Fruit fly (Drosophila melanogaster) whole organism, embryonic: ENCODE results near the gene Prx1.
A peak's percentile ranks its signal among the peaks of the same experiment; 100 is the strongest.

Experiments used
- Abd-B ChIP-seq: fragments of 200-800 bp; sonication (Bioruptor generic); optimal IDR thresholded peaks from 2 replicates; lab custom pipeline; 2018; ENCODE audit warnings: missing biosample characterization, mild to moderate bottlenecking, missing genetic modification characterization, moderate library complexity
- C15 ChIP-seq: fragments of 200-800 bp; sonication (Bioruptor generic); IDR thresholded peaks from 3 replicates; pipeline ENCODE4 v1.3.6; 2022; ENCODE audit warnings: missing biosample characterization, missing genetic modification characterization
- CG10959 ChIP-seq: fragments of 200-800 bp; sonication (Bioruptor generic); IDR thresholded peaks from 2 replicates; pipeline ENCODE4 v1.3.6; 2022; ENCODE audit warnings: missing biosample characterization, missing genetic modification characterization
- CG11247 ChIP-seq: fragments of 200-800 bp; sonication (Bioruptor generic); IDR thresholded peaks from 2 replicates; pipeline ENCODE4 v1.3.6; 2022; ENCODE audit warnings: missing biosample characterization, missing genetic modification characterization
- CG12219 ChIP-seq: fragments of 200-800 bp; sonication (Bioruptor generic); optimal IDR thresholded peaks from 3 replicates; lab custom pipeline; 2018; ENCODE audit warnings: missing biosample characterization, mild to moderate bottlenecking, missing genetic modification characterization
- CG1602 ChIP-seq: fragments of 200-800 bp; sonication (Bioruptor generic); optimal IDR thresholded peaks from 3 replicates; lab custom pipeline; 2016; ENCODE audit warnings: missing biosample characterization, missing genetic modification characterization
- CG17568 ChIP-seq: fragments of 200-800 bp; sonication (Bioruptor generic); optimal IDR thresholded peaks from 2 replicates; lab custom pipeline; 2018; ENCODE audit warnings: missing biosample characterization, mild to moderate bottlenecking, missing genetic modification characterization, moderate library complexity
- CG18599 ChIP-seq: fragments of 200-800 bp; sonication (Bioruptor generic); optimal IDR thresholded peaks from 3 replicates; lab custom pipeline; 2017; ENCODE audit warnings: missing biosample characterization, missing genetic modification characterization, mild to moderate bottlenecking, moderate library complexity, missing genetic modification reagents
- CG33557 ChIP-seq: fragments of 200-800 bp; sonication (Bioruptor generic); optimal IDR thresholded peaks from 2 replicates; lab custom pipeline; 2019; ENCODE audit warnings: missing biosample characterization, mild to moderate bottlenecking, missing genetic modification characterization, moderate library complexity
- CG3838 ChIP-seq: fragments of 200-800 bp; sonication (Bioruptor generic); optimal IDR thresholded peaks from 3 replicates; lab custom pipeline; 2016; ENCODE audit warnings: missing biosample characterization, missing genetic modification characterization
- CG4617 ChIP-seq: fragments of 200-800 bp; sonication (Bioruptor generic); optimal IDR thresholded peaks from 3 replicates; lab custom pipeline; 2016; ENCODE audit warnings: missing biosample characterization, missing genetic modification characterization, borderline replicate concordance
- CG4730 ChIP-seq: fragments of 200-800 bp; sonication (Bioruptor generic); IDR thresholded peaks from 2 replicates; pipeline ENCODE4 v1.3.6; 2022; ENCODE audit warnings: missing biosample characterization, missing genetic modification characterization
- CG5180 ChIP-seq: fragments of 200-800 bp; sonication (Bioruptor generic); optimal IDR thresholded peaks from 3 replicates; lab custom pipeline; 2017; ENCODE audit warnings: missing biosample characterization, missing genetic modification characterization, mild to moderate bottlenecking, moderate library complexity, missing genetic modification reagents
- CG6272 ChIP-seq: fragments of 200-800 bp; sonication (Bioruptor generic); IDR thresholded peaks from 2 replicates; pipeline ENCODE4 v1.3.6; 2022; ENCODE audit warnings: missing biosample characterization, missing genetic modification characterization
- CG6689 ChIP-seq: fragments of 200-800 bp; sonication (Bioruptor generic); IDR thresholded peaks from 2 replicates; pipeline ENCODE4 v1.3.6; 2022; ENCODE audit warnings: missing biosample characterization, missing genetic modification characterization
- CG6765 ChIP-seq: fragments of 200-800 bp; sonication (Bioruptor generic); optimal IDR thresholded peaks from 3 replicates; lab custom pipeline; 2017; ENCODE audit warnings: missing biosample characterization, mild to moderate bottlenecking, missing genetic modification characterization
- CG6791 ChIP-seq: fragments of 200-800 bp; sonication (Bioruptor generic); IDR thresholded peaks from 3 replicates; pipeline ENCODE4 v1.3.6; 2022; ENCODE audit warnings: missing biosample characterization, missing genetic modification characterization; ENCODE audit not compliant: partially characterized antibody
- CG7271 ChIP-seq: fragments of 200-800 bp; sonication (Bioruptor generic); optimal IDR thresholded peaks from 2 replicates; lab custom pipeline; 2018; ENCODE audit warnings: missing biosample characterization, mild to moderate bottlenecking, missing genetic modification characterization, moderate library complexity
- CG8290 ChIP-seq, 3 experiments: fragments of 200-800 bp; sonication (Bioruptor generic); optimal IDR thresholded peaks; 2 replicates each; lab custom pipeline; 2016 to 2019; ENCODE audit warnings: missing biosample characterization in 3 of 3, missing genetic modification characterization in 3 of 3, mild to moderate bottlenecking in 2 of 3, moderate library complexity in 1 of 3
- CG9797 ChIP-seq: fragments of 200-800 bp; sonication (Bioruptor generic); optimal IDR thresholded peaks from 3 replicates; lab custom pipeline; 2018; ENCODE audit warnings: missing biosample characterization, mild to moderate bottlenecking, missing genetic modification characterization
- CG9817 ChIP-seq: fragments of 200-800 bp; sonication (Bioruptor generic); optimal IDR thresholded peaks from 2 replicates; lab custom pipeline; 2018; ENCODE audit warnings: missing biosample characterization, mild to moderate bottlenecking, missing genetic modification characterization, moderate library complexity
- CoRest ChIP-seq: fragments of 200-800 bp; sonication (Bioruptor generic); optimal IDR thresholded peaks from 3 replicates; lab custom pipeline; 2018; ENCODE audit warnings: missing biosample characterization, mild to moderate bottlenecking, missing genetic modification characterization, moderate library complexity
- Dfd ChIP-seq, 2 experiments: fragments of >200 bp; optimal IDR thresholded peaks; 2 replicates each; lab custom pipeline; 2017; ENCODE audit warnings: missing biosample characterization in 2 of 2, missing genetic modification characterization in 2 of 2
- H2.0 ChIP-seq: fragments of 200-800 bp; sonication (Bioruptor generic); IDR thresholded peaks from 2 replicates; pipeline ENCODE4 v1.3.6; 2022; ENCODE audit warnings: missing biosample characterization, missing genetic modification characterization
- Hmr ChIP-seq: fragments of 200-800 bp; sonication (Bioruptor generic); optimal IDR thresholded peaks from 3 replicates; lab custom pipeline; 2017; ENCODE audit warnings: mild to moderate bottlenecking, missing biosample characterization, missing genetic modification reagents, missing genetic modification characterization
- Meics ChIP-seq: fragments of 200-800 bp; sonication (Bioruptor generic); optimal IDR thresholded peaks from 2 replicates; lab custom pipeline; 2017; ENCODE audit warnings: missing biosample characterization, mild to moderate bottlenecking, missing genetic modification characterization
- Nf-YB ChIP-seq: fragments of 200-800 bp; sonication (Bioruptor generic); optimal IDR thresholded peaks from 3 replicates; lab custom pipeline; 2019; ENCODE audit warnings: missing biosample characterization, mild to moderate bottlenecking, missing genetic modification characterization, moderate library complexity
- Optix ChIP-seq: fragments of 200-800 bp; sonication (Bioruptor generic); IDR thresholded peaks from 3 replicates; pipeline ENCODE4 v1.3.6; 2022; ENCODE audit warnings: missing biosample characterization, missing genetic modification characterization
- Ptx1 ChIP-seq: fragments of 200-800 bp; sonication (Bioruptor generic); IDR thresholded peaks from 2 replicates; pipeline ENCODE4 v1.3.6; 2022; ENCODE audit warnings: missing biosample characterization, missing genetic modification characterization
- Xrp1 ChIP-seq: fragments of 200-800 bp; sonication (Bioruptor generic); IDR thresholded peaks from 2 replicates; pipeline ENCODE4 v1.3.6; 2022; ENCODE audit warnings: missing biosample characterization, missing genetic modification characterization
- amos ChIP-seq: fragments of 200-800 bp; sonication (Bioruptor generic); IDR thresholded peaks from 2 replicates; pipeline ENCODE4 v1.3.6; 2022; ENCODE audit warnings: missing biosample characterization, missing genetic modification characterization; ENCODE audit not compliant: partially characterized antibody
- bsh ChIP-seq, 2 experiments: fragments of 200-800 bp; sonication (Bioruptor generic); optimal IDR thresholded peaks; 2 replicates each; lab custom pipeline; 2017 to 2018; ENCODE audit warnings: mild to moderate bottlenecking in 2 of 2, missing biosample characterization in 2 of 2, missing genetic modification characterization in 2 of 2, moderate library complexity in 1 of 2
- cato ChIP-seq: fragments of 200-800 bp; sonication (Bioruptor generic); optimal IDR thresholded peaks from 2 replicates; lab custom pipeline; 2016; ENCODE audit warnings: missing biosample characterization, missing genetic modification characterization, borderline replicate concordance
- crp ChIP-seq, 2 experiments: fragments of 200-800 bp; sonication (Bioruptor generic); optimal IDR thresholded peaks; 2 replicates in 1 of 2; 3 replicates in 1 of 2; lab custom pipeline; 2017; ENCODE audit warnings: missing biosample characterization in 2 of 2, missing genetic modification characterization in 2 of 2, mild to moderate bottlenecking in 1 of 2, moderate library complexity in 1 of 2
- klu ChIP-seq: fragments of 200-800 bp; sonication (Bioruptor generic); IDR thresholded peaks from 2 replicates; pipeline ENCODE4 v1.3.6; 2022; ENCODE audit warnings: missing biosample characterization, missing genetic modification characterization
- luna ChIP-seq: fragments of 200-800 bp; sonication (Bioruptor generic); optimal IDR thresholded peaks from 2 replicates; lab custom pipeline; 2016; ENCODE audit warnings: missing biosample characterization, missing genetic modification characterization
- nom ChIP-seq: fragments of 200-800 bp; sonication (Bioruptor generic); optimal IDR thresholded peaks from 2 replicates; lab custom pipeline; 2017; ENCODE audit warnings: missing biosample characterization, missing genetic modification characterization, mild to moderate bottlenecking, moderate library complexity, missing genetic modification reagents
- p53 ChIP-seq: fragments of 200-800 bp; sonication (Bioruptor generic); optimal IDR thresholded peaks from 2 replicates; lab custom pipeline; 2016; ENCODE audit warnings: missing biosample characterization, missing genetic modification characterization
- pan ChIP-seq, 4 experiments: fragments of >200 bp in 3 of 4; fragments of 200-800 bp in 1 of 4; sonication (Bioruptor generic) in 1 of 4; optimal IDR thresholded peaks in 3 of 4; IDR thresholded peaks in 1 of 4; 2 replicates each; pipeline versions ENCODE4 v1.3.6 to Lab custom; 2017 to 2022; ENCODE audit warnings: missing biosample characterization in 2 of 4, missing genetic modification characterization in 2 of 4, mixed read lengths in 1 of 4
- phol ChIP-seq: fragments of 200-800 bp; sonication (Bioruptor generic); optimal IDR thresholded peaks from 3 replicates; lab custom pipeline; 2018; ENCODE audit warnings: missing biosample characterization, mild to moderate bottlenecking, missing genetic modification characterization, moderate library complexity
- sc ChIP-seq, 3 experiments: fragments of >200 bp in 2 of 3; fragments of 200-800 bp in 1 of 3; sonication (Bioruptor generic) in 1 of 3; optimal IDR thresholded peaks; 2 replicates in 2 of 3; 3 replicates in 1 of 3; lab custom pipeline; 2017; ENCODE audit warnings: mild to moderate bottlenecking in 1 of 3, missing biosample characterization in 1 of 3, missing genetic modification characterization in 1 of 3, missing genetic modification reagents in 1 of 3
- so ChIP-seq: fragments of 200-800 bp; sonication (Bioruptor generic); IDR thresholded peaks from 3 replicates; pipeline ENCODE4 v1.3.6; 2022; ENCODE audit warnings: missing biosample characterization, missing genetic modification characterization
- stc ChIP-seq: fragments of 200-800 bp; sonication (Bioruptor generic); IDR thresholded peaks from 2 replicates; pipeline ENCODE4 v1.3.6; 2022; ENCODE audit warnings: missing biosample characterization, missing genetic modification characterization
- tll ChIP-seq, 2 experiments: fragments of 200-800 bp in 1 of 2; fragments of >200 bp in 1 of 2; sonication (Bioruptor generic) in 1 of 2; optimal IDR thresholded peaks; 2 replicates each; lab custom pipeline; 2017 to 2019; ENCODE audit warnings: missing biosample characterization in 2 of 2, missing genetic modification characterization in 2 of 2, mild to moderate bottlenecking in 1 of 2, moderate library complexity in 1 of 2
- unc-4 ChIP-seq: fragments of 200-800 bp; sonication (Bioruptor generic); IDR thresholded peaks from 2 replicates; pipeline ENCODE4 v1.3.6; 2022; ENCODE audit warnings: missing biosample characterization, missing genetic modification characterization; ENCODE audit not compliant: partially characterized antibody
- zfh1 ChIP-seq: fragments of 200-800 bp; sonication (Bioruptor generic); IDR thresholded peaks from 3 replicates; pipeline ENCODE4 v1.3.6; 2022; ENCODE audit warnings: missing biosample characterization, missing genetic modification characterization

Gene Prx1

DNA sequence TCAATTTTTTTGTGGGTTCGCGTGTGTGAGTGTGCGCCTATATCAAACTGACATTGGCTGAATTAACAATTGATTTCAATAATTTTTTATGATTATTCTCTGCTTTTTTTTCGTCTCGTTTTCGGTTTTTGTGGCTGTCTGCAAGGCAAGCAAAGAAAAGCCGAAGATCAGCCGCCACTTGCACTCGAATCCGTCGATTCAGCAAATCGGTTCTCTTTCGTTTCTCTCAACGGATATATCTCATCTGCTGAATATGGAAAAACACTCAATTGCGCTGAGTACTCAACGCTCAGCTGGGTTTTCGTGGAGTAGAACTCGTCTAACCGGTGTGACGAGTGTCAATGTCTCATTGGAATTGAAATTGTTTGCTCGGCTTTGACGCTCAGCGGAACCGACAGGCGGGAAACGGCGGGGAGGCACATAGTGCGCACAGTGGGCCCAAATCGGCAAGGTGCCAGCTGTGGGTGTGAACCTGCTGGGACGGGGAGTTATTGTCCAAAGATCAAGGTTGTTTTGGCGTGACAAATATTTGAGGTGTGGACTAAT lies 26.7 kb downstream of the Prx1 start (continued):
- no peak for TF ChIP-seq pan (optimal IDR thresholded peaks at IDR 0.05; lab: Kevin White, UChicago)
- peak in 1 of 2 experiments; percentile 53 for TF ChIP-seq pan (GFP tag; optimal IDR thresholded peaks at IDR 0.05 in 1 of 2, IDR thresholded peaks at IDR 0.05 in 1 of 2)
- TF ChIP-seq Optix: peak; percentile 49; the same call in 1 of the 3 replicates
- no peak for TF ChIP-seq CG3838
- TF ChIP-seq luna (GFP tag; lab: Kevin White, UChicago): no peak
- peak in 1 of 2 experiments; percentile 21 for TF ChIP-seq tll (GFP tag; optimal IDR thresholded peaks at IDR 0.05; lab: Kevin White, UChicago)
- TF ChIP-seq crp (GFP tag; optimal IDR thresholded peaks at IDR 0.05; lab: Kevin White, UChicago): no peak
- TF ChIP-seq Dfd (GFP tag; optimal IDR thresholded peaks at IDR 0.05; lab: Kevin White, UChicago): no peak
- no peak for TF ChIP-seq unc-4 (GFP tag; lab: Robert Waterston, UW)
- peak in 1 of 2 experiments; percentile 31 for TF ChIP-seq bsh (GFP tag; optimal IDR thresholded peaks at IDR 0.05; lab: Kevin White, UChicago)
- peak; percentile 69; the same call in 2 of the 3 replicates for TF ChIP-seq zfh1 (GFP tag; lab: Robert Waterston, UW)
- TF ChIP-seq CG18599 (GFP tag; lab: Kevin White, UChicago): no peak
- peak; percentile 60 for TF ChIP-seq H2.0 (GFP tag; lab: Robert Waterston, UW)
- TF ChIP-seq CG6791: no peak; the same call in 2 of the 3 replicates
- peak; percentile 32 for TF ChIP-seq CG9817 (tag; lab: Kevin White, UChicago)
- TF ChIP-seq CG8290 (GFP tag; optimal IDR thresholded peaks at IDR 0.05; lab: Kevin White, UChicago): no peak
- TF ChIP-seq CG8290 (tag; optimal IDR thresholded peaks at IDR 0.05; lab: Kevin White, UChicago): peak in 1 of 2 experiments; percentile 76
- peak; percentile 45 for TF ChIP-seq Meics (GFP tag; lab: Kevin White, UChicago)
- TF ChIP-seq CG6689 (GFP tag; lab: Robert Waterston, UW): no peak
- TF ChIP-seq sc (optimal IDR thresholded peaks at IDR 0.05; lab: Kevin White, UChicago): no peak
- TF ChIP-seq sc (GFP tag; optimal IDR thresholded peaks at IDR 0.05; lab: Kevin White, UChicago): no peak
- TF ChIP-seq CG9797 (GFP tag; lab: Kevin White, UChicago): no peak
- no peak for TF ChIP-seq C15 (GFP tag; lab: Robert Waterston, UW)
- no peak for TF ChIP-seq CG12219 (GFP tag; lab: Kevin White, UChicago)
- no peak for TF ChIP-seq CG1602 (GFP tag; lab: Kevin White, UChicago)
- TF ChIP-seq klu (GFP tag; lab: Robert Waterston, UW): 0 out of 2 replicates have a peak, but pooled peaks have one; percentile 43
- peak; percentile 28; the same call in 1 of the 2 replicates for TF ChIP-seq CG6272 (GFP tag; lab: Robert Waterston, UW)
- TF ChIP-seq CG33557 (GFP tag; lab: Kevin White, UChicago): peak; percentile 3
- TF ChIP-seq CG11247 (GFP tag; lab: Robert Waterston, UW): peak; percentile 19; the same call in 1 of the 2 replicates
- TF ChIP-seq CG4617 (GFP tag; lab: Kevin White, UChicago): no peak
- TF ChIP-seq Ptx1 (GFP tag; lab: Robert Waterston, UW): peak; percentile 62; the same call in 1 of the 2 replicates
- TF ChIP-seq Abd-B (GFP tag; lab: Kevin White, UChicago): no peak
- no peak for TF ChIP-seq Nf-YB (GFP tag; lab: Kevin White, UChicago)
- TF ChIP-seq CG4730 (GFP tag; lab: Robert Waterston, UW): peak; percentile 31
- TF ChIP-seq Hmr: peak; percentile 4
- peak; percentile 45; the same call in 1 of the 2 replicates for TF ChIP-seq amos
- no peak for TF ChIP-seq CG7271
- no peak for TF ChIP-seq CG10959 (GFP tag; lab: Robert Waterston, UW)
- TF ChIP-seq so: 0 out of 3 replicates have a peak, but pooled peaks have one; percentile 4
- TF ChIP-seq CG5180 (GFP tag; lab: Kevin White, UChicago): peak; percentile 61
- no peak for TF ChIP-seq CG6765
- TF ChIP-seq cato (GFP tag; lab: Kevin White, UChicago): no peak
- TF ChIP-seq phol (tag; lab: Kevin White, UChicago): peak; percentile 24
- 0 out of 2 replicates have a peak, but pooled peaks have one; percentile 33 for TF ChIP-seq Xrp1
- no peak for TF ChIP-seq nom (GFP tag; lab: Kevin White, UChicago)
- TF ChIP-seq CG17568: peak; percentile 55
- TF ChIP-seq stc (GFP tag; lab: Robert Waterston, UW): no peak
- no peak for TF ChIP-seq p53 (GFP tag; lab: Kevin White, UChicago)
- peak; percentile 16 for TF ChIP-seq CoRest (tag; lab: Kevin White, UChicago)
